Worm (Caenorhabditis elegans): Measurements from ENCODE around the gene cct-4.

DNA sequence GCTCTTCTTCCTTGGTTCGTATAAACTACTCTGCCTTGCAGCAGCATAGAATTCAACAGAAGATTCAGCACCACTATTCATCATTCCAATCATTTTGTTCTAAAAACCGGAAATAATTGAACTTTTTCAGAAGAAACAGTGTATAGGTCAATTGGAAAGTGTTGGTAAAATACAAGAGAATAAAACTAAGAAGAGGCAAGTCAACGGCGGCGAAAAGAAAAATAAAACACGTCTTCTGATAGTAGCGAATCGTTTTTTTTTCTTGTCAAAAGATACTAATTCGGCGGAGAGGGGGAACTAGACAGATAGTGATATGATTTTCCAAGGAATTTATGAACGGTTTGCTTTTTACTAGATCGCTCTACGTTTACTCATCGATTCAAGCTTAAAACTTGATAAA, 24.4 kb upstream of the cct-4 start, which contains the start of gene F35C11.6:
- no peak for TF ChIP-seq ama-1 (optimal IDR thresholded peaks at IDR 0.05)
- TF ChIP-seq ceh-19 (GFP tag; optimal IDR thresholded peaks at IDR 0.05): no peak
- TF ChIP-seq nhr-11 (tag; optimal IDR thresholded peaks at IDR 0.05): no peak
